Fruit fly (Drosophila melanogaster) whole organism, wandering third instar larva: Measurements from ENCODE around the gene Septin4.

Source experiments
- CG32264 ChIP-seq: fragments of 200-800 bp; sonication (Bioruptor generic); optimal IDR thresholded peaks from 2 replicates; lab custom pipeline; 2016; ENCODE audit warnings: missing biosample characterization, missing genetic modification characterization
- OdsH ChIP-seq: fragments of 200-800 bp; sonication (Bioruptor generic); optimal IDR thresholded peaks from 2 replicates; lab custom pipeline; 2016; ENCODE audit warnings: missing biosample characterization, mild to moderate bottlenecking, missing genetic modification characterization
- br ChIP-seq: fragments of 200-800 bp; sonication (Bioruptor generic); optimal IDR thresholded peaks from 2 replicates; lab custom pipeline; 2016; ENCODE audit warnings: missing biosample characterization, missing genetic modification characterization
- foxo ChIP-seq, 2 experiments: fragments of 200-800 bp; sonication (Bioruptor generic); optimal IDR thresholded peaks; 2 replicates in 1 of 2; 3 replicates in 1 of 2; lab custom pipeline; 2016 to 2017; ENCODE audit warnings: missing biosample characterization in 2 of 2, missing genetic modification characterization in 2 of 2
- fru ChIP-seq: fragments of 200-800 bp; sonication (Bioruptor generic); optimal IDR thresholded peaks from 3 replicates; lab custom pipeline; 2016; ENCODE audit warnings: missing biosample characterization, mild to moderate bottlenecking, missing genetic modification characterization
- h ChIP-seq: fragments of 200-800 bp; sonication (Bioruptor generic); optimal IDR thresholded peaks from 3 replicates; lab custom pipeline; 2016; ENCODE audit warnings: missing biosample characterization, mild to moderate bottlenecking, missing genetic modification characterization
- psq ChIP-seq: fragments of 200-800 bp; sonication (Bioruptor generic); optimal IDR thresholded peaks from 3 replicates; lab custom pipeline; 2017; ENCODE audit warnings: missing biosample characterization, mild to moderate bottlenecking, missing genetic modification characterization, moderate library complexity
- sage ChIP-seq: fragments of 200-800 bp; sonication (Bioruptor generic); optimal IDR thresholded peaks from 2 replicates; lab custom pipeline; 2016; ENCODE audit warnings: missing biosample characterization, mild to moderate bottlenecking, missing genetic modification characterization

- TF ChIP-seq OdsH (GFP tag; lab: Kevin White, UChicago) (peak; percentile 16), CG32264 (GFP tag; lab: Kevin White, UChicago) (no peak), br (GFP tag; lab: Kevin White, UChicago) (peak; percentile 76), psq (GFP tag; lab: Kevin White, UChicago) (no peak), foxo (GFP tag; optimal IDR thresholded peaks at IDR 0.05; lab: Kevin White, UChicago) (peak in 1 of 2 experiments; percentile 61), fru (GFP tag; lab: Kevin White, UChicago) (peak; percentile 52), sage (GFP tag; lab: Kevin White, UChicago) (peak; percentile 20), h (peak; percentile 58)
These were observed 57.1 kb downstream of the Septin4 start, which contains the start of gene RpS19a for dm6 chrX:16637594-16638485.
